Fruit fly (Drosophila melanogaster) whole organism, embryonic: ENCODE results near the gene CG14339.

ENCODE experiments used
- Antp ChIP-seq: fragments of 200-800 bp; sonication (Bioruptor generic); optimal IDR thresholded peaks from 3 replicates; lab custom pipeline; 2016; ENCODE audit warnings: missing biosample characterization, missing genetic modification characterization
- CG1024 ChIP-seq: fragments of 200-800 bp; sonication (Bioruptor generic); IDR thresholded peaks from 2 replicates; pipeline ENCODE4 v1.3.6; 2022; ENCODE audit warnings: missing biosample characterization, missing genetic modification characterization
- CG10654 ChIP-seq: fragments of 200-800 bp; sonication (Bioruptor generic); optimal IDR thresholded peaks from 2 replicates; lab custom pipeline; 2016; ENCODE audit warnings: missing biosample characterization, missing genetic modification characterization
- CG10959 ChIP-seq: fragments of 200-800 bp; sonication (Bioruptor generic); IDR thresholded peaks from 2 replicates; pipeline ENCODE4 v1.3.6; 2022; ENCODE audit warnings: missing biosample characterization, missing genetic modification characterization
- CG11093 ChIP-seq: fragments of 200-800 bp; sonication (Bioruptor generic); IDR thresholded peaks from 3 replicates; pipeline ENCODE4 v1.3.6; 2022; ENCODE audit warnings: missing biosample characterization, missing genetic modification characterization
- CG14710 ChIP-seq: fragments of 200-800 bp; sonication (Bioruptor generic); optimal IDR thresholded peaks from 3 replicates; lab custom pipeline; 2019; ENCODE audit warnings: missing biosample characterization, mild to moderate bottlenecking, missing genetic modification characterization, moderate library complexity
- CG15269 ChIP-seq: fragments of 200-800 bp; sonication (Bioruptor generic); optimal IDR thresholded peaks from 2 replicates; lab custom pipeline; 2018; ENCODE audit warnings: missing biosample characterization, mild to moderate bottlenecking, missing genetic modification characterization, moderate library complexity
- CG15479 ChIP-seq: fragments of 200-800 bp; sonication (Bioruptor generic); optimal IDR thresholded peaks from 3 replicates; lab custom pipeline; 2019; ENCODE audit warnings: missing biosample characterization, mild to moderate bottlenecking, missing genetic modification characterization, moderate library complexity
- CG16815 ChIP-seq: fragments of 200-800 bp; sonication (Bioruptor generic); optimal IDR thresholded peaks from 3 replicates; lab custom pipeline; 2017; ENCODE audit warnings: missing biosample characterization, mild to moderate bottlenecking, missing genetic modification characterization
- CG32772 ChIP-seq: fragments of 200-800 bp; sonication (Bioruptor generic); IDR thresholded peaks from 2 replicates; pipeline ENCODE4 v1.3.6; 2022; ENCODE audit warnings: missing biosample characterization, missing genetic modification characterization
- CG3995 ChIP-seq: fragments of 200-800 bp; sonication (Bioruptor generic); optimal IDR thresholded peaks from 3 replicates; lab custom pipeline; 2016; ENCODE audit warnings: missing biosample characterization, missing genetic modification characterization
- CG4404 ChIP-seq: fragments of 200-800 bp; sonication (Bioruptor generic); IDR thresholded peaks from 2 replicates; pipeline ENCODE4 v1.3.6; 2022; ENCODE audit warnings: missing biosample characterization, missing genetic modification characterization
- CG6791 ChIP-seq: fragments of 200-800 bp; sonication (Bioruptor generic); IDR thresholded peaks from 3 replicates; pipeline ENCODE4 v1.3.6; 2022; ENCODE audit warnings: missing biosample characterization, missing genetic modification characterization; ENCODE audit not compliant: partially characterized antibody
- CG7357 ChIP-seq: fragments of 200-800 bp; sonication (Bioruptor generic); IDR thresholded peaks from 3 replicates; pipeline ENCODE4 v1.3.6; 2022; ENCODE audit warnings: missing biosample characterization, missing genetic modification characterization
- CG8290 ChIP-seq, 3 experiments: fragments of 200-800 bp; sonication (Bioruptor generic); optimal IDR thresholded peaks; 2 replicates each; lab custom pipeline; 2016 to 2019; ENCODE audit warnings: missing biosample characterization in 3 of 3, missing genetic modification characterization in 3 of 3, mild to moderate bottlenecking in 2 of 3, moderate library complexity in 1 of 3
- CG9437 ChIP-seq: fragments of 200-800 bp; sonication (Bioruptor generic); optimal IDR thresholded peaks from 2 replicates; lab custom pipeline; 2018; ENCODE audit warnings: missing biosample characterization, mild to moderate bottlenecking, missing genetic modification characterization
- CG9876 ChIP-seq: fragments of 200-800 bp; sonication (Bioruptor generic); optimal IDR thresholded peaks from 2 replicates; lab custom pipeline; 2016; ENCODE audit warnings: missing biosample characterization, missing genetic modification characterization
- CTCF ChIP-seq: fragments of 200-800 bp; sonication (Bioruptor generic); optimal IDR thresholded peaks from 2 replicates; lab custom pipeline; 2017; ENCODE audit warnings: missing biosample characterization, mild to moderate bottlenecking, missing genetic modification characterization, moderate library complexity
- Drgx ChIP-seq: fragments of 200-800 bp; sonication (Bioruptor generic); IDR thresholded peaks from 2 replicates; pipeline ENCODE4 v1.3.6; 2022; ENCODE audit warnings: missing biosample characterization, missing genetic modification characterization
- GATAe ChIP-seq: fragments of 200-800 bp; sonication (Bioruptor generic); conservative IDR thresholded peaks from 2 replicates; pipeline ENCODE4 v1.3.6; 2022; ENCODE audit warnings: missing biosample characterization, missing genetic modification characterization
- H2.0 ChIP-seq: fragments of 200-800 bp; sonication (Bioruptor generic); IDR thresholded peaks from 2 replicates; pipeline ENCODE4 v1.3.6; 2022; ENCODE audit warnings: missing biosample characterization, missing genetic modification characterization
- Mes4 ChIP-seq: fragments of 200-800 bp; sonication (Bioruptor generic); optimal IDR thresholded peaks from 2 replicates; lab custom pipeline; 2016; ENCODE audit warnings: missing biosample characterization, missing genetic modification characterization
- Sry-β ChIP-seq: fragments of 200-800 bp; sonication (Bioruptor generic); optimal IDR thresholded peaks from 2 replicates; lab custom pipeline; 2018; ENCODE audit warnings: missing biosample characterization, mild to moderate bottlenecking, missing genetic modification characterization, moderate library complexity
- Taf1 ChIP-seq: fragments of 200-800 bp; sonication (Bioruptor generic); IDR thresholded peaks from 2 replicates; pipeline ENCODE4 v1.3.6; 2022; ENCODE audit warnings: missing biosample characterization, missing genetic modification characterization
- ab ChIP-seq: fragments of 200-800 bp; sonication (Bioruptor generic); optimal IDR thresholded peaks from 2 replicates; lab custom pipeline; 2016; ENCODE audit warnings: missing biosample characterization, missing genetic modification characterization
- chm ChIP-seq: fragments of 200-800 bp; sonication (Bioruptor generic); IDR thresholded peaks from 2 replicates; pipeline ENCODE4 v1.3.6; 2022; ENCODE audit warnings: missing biosample characterization, missing genetic modification characterization
- crol ChIP-seq: fragments of 200-800 bp; sonication (Bioruptor generic); IDR thresholded peaks from 2 replicates; pipeline ENCODE4 v1.3.6; 2022; ENCODE audit warnings: missing biosample characterization, missing genetic modification characterization
- cwo ChIP-seq: fragments of 200-800 bp; sonication (Bioruptor generic); optimal IDR thresholded peaks from 3 replicates; lab custom pipeline; 2017; ENCODE audit warnings: missing biosample characterization, missing genetic modification characterization, mild to moderate bottlenecking, moderate library complexity, missing genetic modification reagents
- da ChIP-seq: fragments of 200-800 bp; sonication (Bioruptor generic); optimal IDR thresholded peaks from 2 replicates; lab custom pipeline; 2016; ENCODE audit warnings: missing biosample characterization, missing genetic modification characterization
- dan ChIP-seq: fragments of 200-800 bp; sonication (Bioruptor generic); IDR thresholded peaks from 2 replicates; pipeline ENCODE4 v1.3.6; 2022; ENCODE audit warnings: missing biosample characterization, missing genetic modification characterization
- disco-r ChIP-seq: fragments of 200-800 bp; sonication (Bioruptor generic); optimal IDR thresholded peaks from 2 replicates; lab custom pipeline; 2016; ENCODE audit warnings: missing biosample characterization, missing genetic modification characterization
- dpn ChIP-seq, 2 experiments: fragments of 200-800 bp; sonication (Bioruptor generic); optimal IDR thresholded peaks; 3 replicates each; lab custom pipeline; 2016; ENCODE audit warnings: missing biosample characterization in 2 of 2, missing genetic modification characterization in 2 of 2
- eve ChIP-seq, 2 experiments: fragments of >200 bp; optimal IDR thresholded peaks; 2 replicates each; lab custom pipeline; 2017; ENCODE audit warnings: missing biosample characterization in 2 of 2, missing genetic modification characterization in 2 of 2
- exex ChIP-seq: fragments of 200-800 bp; sonication (Bioruptor generic); optimal IDR thresholded peaks from 4 replicates; lab custom pipeline; 2018; ENCODE audit warnings: missing biosample characterization, mild to moderate bottlenecking, missing genetic modification characterization, moderate library complexity
- fd64A ChIP-seq: fragments of 200-800 bp; sonication (Bioruptor generic); optimal IDR thresholded peaks from 3 replicates; lab custom pipeline; 2018; ENCODE audit warnings: missing biosample characterization, mild to moderate bottlenecking, missing genetic modification characterization
- fu2 ChIP-seq: fragments of 200-800 bp; sonication (Bioruptor generic); optimal IDR thresholded peaks from 2 replicates; lab custom pipeline; 2016; ENCODE audit warnings: missing biosample characterization, missing genetic modification characterization
- gfzf ChIP-seq: fragments of 200-800 bp; sonication (Bioruptor generic); optimal IDR thresholded peaks from 2 replicates; lab custom pipeline; 2016; ENCODE audit warnings: missing biosample characterization, mild to moderate bottlenecking, missing genetic modification characterization, moderate library complexity
- grn ChIP-seq: fragments of 200-800 bp; sonication (Bioruptor generic); optimal IDR thresholded peaks from 3 replicates; lab custom pipeline; 2017; ENCODE audit warnings: missing biosample characterization, missing genetic modification characterization
- her ChIP-seq: fragments of 200-800 bp; sonication (Bioruptor generic); optimal IDR thresholded peaks from 2 replicates; lab custom pipeline; 2016; ENCODE audit warnings: missing biosample characterization, missing genetic modification characterization
- hth ChIP-seq: fragments of >200 bp; optimal IDR thresholded peaks from 2 replicates; lab custom pipeline; 2017; ENCODE audit warnings: inconsistent platforms
- kay ChIP-seq: fragments of 200-800 bp; sonication (Bioruptor generic); optimal IDR thresholded peaks from 2 replicates; lab custom pipeline; 2016; ENCODE audit warnings: missing biosample characterization, missing genetic modification characterization
- mirr ChIP-seq: fragments of 200-800 bp; sonication (Bioruptor generic); optimal IDR thresholded peaks from 3 replicates; lab custom pipeline; 2018; ENCODE audit warnings: missing biosample characterization, mild to moderate bottlenecking, missing genetic modification characterization
- odd ChIP-seq: fragments of 200-800 bp; sonication (Bioruptor generic); optimal IDR thresholded peaks from 2 replicates; lab custom pipeline; 2017; ENCODE audit warnings: missing biosample characterization, mild to moderate bottlenecking, missing genetic modification characterization
- pho ChIP-seq: fragments of 200-800 bp; sonication (Bioruptor generic); optimal IDR thresholded peaks from 2 replicates; lab custom pipeline; 2016; ENCODE audit warnings: missing biosample characterization, missing genetic modification characterization
- pita ChIP-seq: fragments of 200-800 bp; sonication (Bioruptor generic); optimal IDR thresholded peaks from 2 replicates; lab custom pipeline; 2017; ENCODE audit warnings: missing biosample characterization, mild to moderate bottlenecking, missing genetic modification characterization
- pnt ChIP-seq: fragments of 200-800 bp; sonication (Bioruptor generic); optimal IDR thresholded peaks from 3 replicates; lab custom pipeline; 2016; ENCODE audit warnings: missing biosample characterization, missing genetic modification characterization
- pzg ChIP-seq: fragments of 200-800 bp; sonication (Bioruptor generic); optimal IDR thresholded peaks from 3 replicates; lab custom pipeline; 2018; ENCODE audit warnings: missing biosample characterization, mild to moderate bottlenecking, missing genetic modification characterization, moderate library complexity
- rib ChIP-seq: fragments of 200-800 bp; sonication (Bioruptor generic); IDR thresholded peaks from 2 replicates; pipeline ENCODE4 v1.3.6; 2022; ENCODE audit warnings: missing biosample characterization, missing genetic modification characterization
- sd ChIP-seq: fragments of 200-800 bp; sonication (Bioruptor generic); optimal IDR thresholded peaks from 3 replicates; lab custom pipeline; 2018; ENCODE audit warnings: missing biosample characterization, mild to moderate bottlenecking, missing genetic modification characterization, moderate library complexity
- sisA ChIP-seq: fragments of 200-800 bp; sonication (Bioruptor generic); IDR thresholded peaks from 2 replicates; pipeline ENCODE4 v1.3.6; 2022; ENCODE audit warnings: missing biosample characterization, missing genetic modification characterization
- sug ChIP-seq: fragments of 200-800 bp; optimal IDR thresholded peaks from 2 replicates; lab custom pipeline; 2019; ENCODE audit warnings: missing biosample characterization, mild to moderate bottlenecking, missing genetic modification characterization, moderate library complexity
- twi ChIP-seq: fragments of 200-800 bp; optimal IDR thresholded peaks from 2 replicates; lab custom pipeline; 2019; ENCODE audit warnings: missing biosample characterization, mild to moderate bottlenecking, missing genetic modification characterization, moderate library complexity

CG14339 gene

dm6 chr2L:1120206-1120902 lies 12.0 kb downstream of the CG14339 start (continued):
- TF ChIP-seq disco-r (GFP tag; lab: Kevin White, UChicago) (no peak), CG8290 (GFP tag; optimal IDR thresholded peaks at IDR 0.05; lab: Kevin White, UChicago) (no peak), CG8290 (tag; optimal IDR thresholded peaks at IDR 0.05; lab: Kevin White, UChicago) (no peak), CG6791 (GFP tag; lab: Robert Waterston, UW) (no peak), CG10654 (GFP tag; lab: Kevin White, UChicago) (no peak), rib (GFP tag; lab: Robert Waterston, UW) (0 out of 2 replicates have a peak, but pooled peaks have one; percentile 9), her (GFP tag; lab: Kevin White, UChicago) (no peak), twi (tag; lab: Kevin White, UChicago) (no peak), CG3995 (GFP tag; lab: Kevin White, UChicago) (no peak), crol (peak; percentile 23; the same call in 1 of the 2 replicates), CG14710 (no peak), dpn (GFP tag; optimal IDR thresholded peaks at IDR 0.05; lab: Kevin White, UChicago) (no peak), grn (GFP tag; lab: Kevin White, UChicago) (peak; percentile 42), Drgx (GFP tag; lab: Robert Waterston, UW) (0 out of 2 replicates have a peak, but pooled peaks have one; percentile 21), CG11093 (no peak), pho (GFP tag; lab: Kevin White, UChicago) (no peak), sisA (no peak), CG9437 (GFP tag; lab: Kevin White, UChicago) (no peak), ab (no peak), Antp (no peak), gfzf (GFP tag; lab: Kevin White, UChicago) (no peak), da (GFP tag; lab: Kevin White, UChicago) (no peak), kay (GFP tag; lab: Kevin White, UChicago) (no peak), exex (tag; lab: Kevin White, UChicago) (peak; percentile 51), CG32772 (GFP tag; lab: Robert Waterston, UW) (no peak), Taf1 (GFP tag; lab: Robert Waterston, UW) (no peak), CG1024 (GFP tag; lab: Robert Waterston, UW) (no peak), CG15479 (GFP tag; lab: Kevin White, UChicago) (peak; percentile 15), sd (tag; lab: Kevin White, UChicago) (peak; percentile 9), CG16815 (no peak), pita (GFP tag; lab: Kevin White, UChicago) (no peak), pzg (GFP tag; lab: Kevin White, UChicago) (no peak), mirr (GFP tag; lab: Kevin White, UChicago) (peak; percentile 11), CG7357 (GFP tag; lab: Robert Waterston, UW) (no peak), chm (GFP tag; lab: Robert Waterston, UW) (no peak), H2.0 (no peak), Mes4 (no peak), hth (lab: Kevin White, UChicago) (no peak), fu2 (no peak), dan (no peak), CTCF (no peak), Sry-β (no peak), GATAe (GFP tag; lab: Robert Waterston, UW) (peak; percentile 95), fd64A (GFP tag; lab: Kevin White, UChicago) (no peak), CG15269 (no peak), pnt (no peak), odd (GFP tag; lab: Kevin White, UChicago) (no peak), CG9876 (no peak), cwo (peak; percentile 32), eve (GFP tag; optimal IDR thresholded peaks at IDR 0.05; lab: Kevin White, UChicago) (no peak), CG4404 (no peak), CG10959 (GFP tag; lab: Robert Waterston, UW) (no peak), sug (tag; lab: Kevin White, UChicago) (peak; percentile 11)
